Worm (Caenorhabditis elegans): ENCODE results near the gene Y27F2A.10.

ce11 chrII:3195739-3196138 lies 23.7 kb upstream of the Y27F2A.10 start:
- TF ChIP-seq unc-39 (tag; optimal IDR thresholded peaks at IDR 0.05) = no peak
- no peak for TF ChIP-seq lin-11 (tag; optimal IDR thresholded peaks at IDR 0.05)
- TF ChIP-seq zag-1 (tag; optimal IDR thresholded peaks at IDR 0.05) = no peak
- TF ChIP-seq ama-1 (optimal IDR thresholded peaks at IDR 0.05) = no peak
- TF ChIP-seq lsy-2 (tag; optimal IDR thresholded peaks at IDR 0.05) = no peak
- no peak for TF ChIP-seq nhr-237 (tag; optimal IDR thresholded peaks at IDR 0.05)
- TF ChIP-seq unc-62 (GFP tag; optimal IDR thresholded peaks at IDR 0.05) = no peak
- no peak for TF ChIP-seq lin-13 (GFP tag; optimal IDR thresholded peaks at IDR 0.05)
- TF ChIP-seq nhr-11 (tag; optimal IDR thresholded peaks at IDR 0.05) = no peak
- no peak for TF ChIP-seq snpc-4 (tag; optimal IDR thresholded peaks at IDR 0.05)
- no peak for TF ChIP-seq aly-2 (tag; optimal IDR thresholded peaks at IDR 0.05)
- TF ChIP-seq egl-27 (tag; optimal IDR thresholded peaks at IDR 0.05) = no peak
- TF ChIP-seq R02D3.7 (tag; optimal IDR thresholded peaks at IDR 0.05) = no peak
- no peak for TF ChIP-seq fos-1 (tag; optimal IDR thresholded peaks at IDR 0.05)
